Worm (Caenorhabditis elegans) whole organism, midembryonic: Measurements from ENCODE around the gene sucl-2.

Source experiments
- T22C8.4 ChIP-seq: fragments of 200-800 bp; sonication (Bioruptor generic); IDR thresholded peaks from 2 replicates; pipeline ENCODE4 v1.3.6; 2022; ENCODE audit warnings: missing genetic modification characterization, missing compliant biosample characterization
- klf-2 ChIP-seq: fragments of 200-800 bp; sonication (Bioruptor generic); conservative IDR thresholded peaks from 2 replicates; pipeline ENCODE4 v1.3.6; 2022; ENCODE audit warnings: missing genetic modification reagents, missing genetic modification characterization, missing compliant biosample characterization
- med-1 ChIP-seq: sonication (generic microtip); optimal IDR thresholded peaks from 2 replicates; lab custom pipeline; 2017; ENCODE audit warnings: missing genetic modification characterization, mild to moderate bottlenecking, missing compliant biosample characterization, antibody characterized with exemption, missing genetic modification reagents; ENCODE audit not compliant: insufficient read depth

ce11 chrIII:919322-919721 is 18.1 kb upstream of the sucl-2 start, which contains the start of gene F23H11.7:
- TF ChIP-seq med-1 (no peak), T22C8.4 (no peak), klf-2 (GFP tag; lab: Robert Waterston, UW) (no peak)
